Fruit fly (Drosophila melanogaster): Measurements from ENCODE around the gene TwdlD.

Gene TwdlD

DNA sequence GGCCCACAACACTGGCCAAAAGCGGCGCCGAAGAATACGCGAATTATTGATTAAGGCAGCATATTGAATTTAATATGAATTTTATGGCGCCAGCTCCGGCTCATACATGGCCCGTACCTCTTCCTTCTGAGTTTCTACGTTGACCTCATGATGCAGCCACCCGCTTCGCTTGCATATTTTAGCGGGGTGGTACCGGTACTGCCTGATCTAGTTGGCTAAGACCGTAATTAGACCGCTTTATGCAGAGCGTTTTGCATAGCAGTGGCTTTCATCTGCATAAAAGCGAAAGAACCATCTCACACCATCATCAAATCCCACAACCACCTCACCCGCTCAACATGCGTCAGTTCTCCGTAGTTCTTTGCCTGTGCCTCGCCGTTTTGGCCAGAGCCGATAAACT, 10.2 kb upstream of the TwdlD start, which contains the start of gene TwdlJ:
Gene TwdlJ, plus strand, starts transcription at position 301 of the 400 bp plus-strand sequence.
- TF ChIP-seq Dfd (GFP tag; optimal IDR thresholded peaks at IDR 0.05), result no peak
- no peak for TF ChIP-seq Abd-B (GFP tag; optimal IDR thresholded peaks at IDR 0.05)
- TF ChIP-seq Myc (optimal IDR thresholded peaks at IDR 0.05), result no peak

DNA sequence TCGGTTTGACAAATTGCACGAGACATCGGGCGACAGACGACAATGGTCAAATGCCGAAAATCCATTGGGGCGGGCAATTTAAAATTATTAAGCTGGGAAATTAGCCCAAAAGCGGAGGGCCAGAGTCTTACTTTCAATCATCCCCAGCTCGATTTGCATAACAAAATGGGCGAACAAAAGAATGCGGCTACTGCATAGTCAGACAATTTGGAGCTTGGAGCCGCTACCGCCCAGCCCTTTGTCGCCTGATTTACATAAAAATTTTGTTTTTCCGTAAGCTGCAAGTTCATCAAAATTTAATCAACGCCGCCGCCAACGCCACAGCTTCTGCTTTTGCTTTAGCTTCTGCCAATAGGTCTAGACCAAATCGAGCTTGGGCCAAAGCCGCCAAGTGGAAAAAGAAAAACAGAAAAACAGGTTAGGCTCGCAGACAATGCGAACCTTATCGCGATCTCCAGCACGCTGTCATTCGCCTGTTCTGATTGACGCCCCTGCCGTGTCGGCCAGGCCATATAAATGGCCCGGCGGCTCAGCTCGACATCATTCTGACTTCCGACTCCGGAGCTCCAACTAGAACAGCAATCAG, 8.4 kb upstream of the TwdlD start, which contains the start of gene TwdlN:
Gene TwdlN, plus strand, starts transcription at position 536 of the 586 bp plus-strand sequence.
- no peak for TF ChIP-seq CG32264 (GFP tag; optimal IDR thresholded peaks at IDR 0.05)
- TF ChIP-seq Hr78 (GFP tag; optimal IDR thresholded peaks at IDR 0.05), result no peak
- no peak for TF ChIP-seq Mio (GFP tag; optimal IDR thresholded peaks at IDR 0.05)
- TF ChIP-seq Hr83 (GFP tag; optimal IDR thresholded peaks at IDR 0.05; ENCODE audit: poor library complexity, severe bottlenecking), result no peak
- TF ChIP-seq fru (GFP tag; optimal IDR thresholded peaks at IDR 0.05), result no peak
- no peak for TF ChIP-seq foxo (GFP tag; optimal IDR thresholded peaks at IDR 0.05)
- no peak for TF ChIP-seq dl (GFP tag; optimal IDR thresholded peaks at IDR 0.05; ENCODE audit: insufficient read depth in 1 of 2, partially characterized antibody in 2 of 2)
- no peak for TF ChIP-seq pan (optimal IDR thresholded peaks at IDR 0.05)
- no peak for TF ChIP-seq usp (GFP tag; optimal IDR thresholded peaks at IDR 0.05)
- no peak for TF ChIP-seq Myc (optimal IDR thresholded peaks at IDR 0.05)
- no peak for TF ChIP-seq sage (GFP tag; optimal IDR thresholded peaks at IDR 0.05)

DNA sequence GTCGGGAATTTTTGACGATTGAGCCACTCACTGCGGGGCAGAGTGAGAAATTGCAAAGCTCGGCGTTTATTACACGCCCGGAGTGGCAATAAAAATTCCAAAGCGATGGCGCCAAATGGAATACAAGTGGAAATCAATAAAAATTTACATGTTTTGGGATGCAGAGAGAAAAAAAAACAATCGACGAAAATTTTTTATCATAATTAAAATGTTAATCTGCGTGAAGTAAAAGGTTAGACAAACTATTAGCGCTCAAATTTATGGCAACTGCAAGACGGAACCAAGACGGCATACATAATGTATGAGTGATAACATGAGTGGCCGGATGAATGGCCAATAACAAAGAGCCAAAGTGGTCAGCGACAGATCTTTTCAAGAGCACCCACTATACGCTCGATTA, 6.8 kb upstream of the TwdlD start:
- TF ChIP-seq Myc (optimal IDR thresholded peaks at IDR 0.05), result no peak
- TF ChIP-seq CG32264 (GFP tag; optimal IDR thresholded peaks at IDR 0.05), result no peak
- no peak for TF ChIP-seq lola (GFP tag; optimal IDR thresholded peaks at IDR 0.05)
- TF ChIP-seq dmrt93B (GFP tag; optimal IDR thresholded peaks at IDR 0.05), result no peak
- TF ChIP-seq psq (GFP tag; optimal IDR thresholded peaks at IDR 0.05), result no peak
- TF ChIP-seq Vsx2 (GFP tag; optimal IDR thresholded peaks at IDR 0.05; ENCODE audit: partially characterized antibody), result no peak
- no peak for TF ChIP-seq GATAd (GFP tag; optimal IDR thresholded peaks at IDR 0.05)

DNA sequence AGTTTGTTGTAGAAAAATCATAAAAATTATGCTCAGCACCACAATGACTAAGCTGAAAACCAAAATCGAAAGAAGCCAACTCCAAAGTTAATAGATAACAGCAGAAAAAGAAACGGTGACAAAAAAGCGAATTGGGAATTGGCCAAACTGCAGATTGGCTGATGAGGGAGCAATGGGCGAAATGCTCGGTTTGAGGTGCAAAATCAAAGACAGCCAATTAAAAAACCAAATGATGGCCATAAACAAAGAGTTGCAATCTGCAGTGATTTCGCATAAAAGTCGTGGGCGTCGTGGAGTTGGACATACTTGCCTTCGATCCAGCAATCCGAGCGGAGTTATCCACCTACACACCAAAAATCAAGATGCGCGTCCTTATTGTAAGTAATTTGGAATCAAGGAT, 6.4 kb upstream of the TwdlD start, which contains the start of gene TwdlH:
Gene TwdlH, plus strand, starts transcription at position 301 of the 400 bp plus-strand sequence.
- TF ChIP-seq Abd-B (GFP tag; optimal IDR thresholded peaks at IDR 0.05) (no peak), pan (optimal IDR thresholded peaks at IDR 0.05) (no peak)

DNA sequence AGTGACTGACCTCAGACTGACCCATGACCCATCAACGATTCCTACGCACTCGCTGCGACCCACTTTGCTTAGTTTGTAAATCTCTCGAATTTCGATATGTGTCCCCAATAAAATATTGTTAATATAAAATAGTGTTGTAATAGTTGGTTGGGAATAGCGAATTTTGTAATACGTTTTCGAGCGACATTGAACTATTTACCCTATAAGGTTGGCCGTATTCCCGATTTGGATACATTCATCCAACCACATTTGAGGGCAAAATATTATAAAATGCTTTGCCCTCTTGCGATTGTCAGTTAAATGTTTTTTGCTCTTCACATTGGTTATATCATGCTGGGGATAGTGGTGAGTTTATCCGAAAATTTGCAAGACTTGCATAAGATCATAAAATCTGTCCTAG, 5.2 kb upstream of the TwdlD start, which contains the start of gene TwdlR:
Gene TwdlR, plus strand, starts transcription at position 301 of the 400 bp plus-strand sequence.
- no peak for TF ChIP-seq Abd-B (GFP tag; optimal IDR thresholded peaks at IDR 0.05)
- TF ChIP-seq fru (GFP tag; optimal IDR thresholded peaks at IDR 0.05), result no peak
- no peak for TF ChIP-seq CG9705 (GFP tag; optimal IDR thresholded peaks at IDR 0.05)

DNA sequence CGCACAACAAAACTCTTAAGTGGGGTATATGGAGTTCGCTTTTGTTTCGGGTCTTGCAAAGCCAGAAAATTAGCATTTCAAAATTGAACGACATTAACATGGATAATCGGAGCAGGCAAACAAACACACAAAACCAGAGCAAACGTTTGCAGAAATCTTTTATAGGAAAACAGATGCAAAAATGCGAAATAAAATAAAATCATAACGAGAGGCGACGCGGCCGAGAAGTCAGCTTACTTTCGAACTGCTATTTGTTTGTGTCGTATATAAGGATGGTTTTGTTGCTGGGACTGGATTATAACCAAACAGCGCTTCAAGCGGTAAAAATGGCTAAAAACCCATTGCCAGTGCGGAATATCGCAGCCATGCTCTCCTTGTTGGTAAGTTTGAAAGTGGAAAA, 3.4 kb upstream of the TwdlD start, which contains the start of gene TwdlS:
Gene TwdlS, plus strand, starts transcription at position 301 of the 400 bp plus-strand sequence.
- TF ChIP-seq usp (GFP tag; optimal IDR thresholded peaks at IDR 0.05) (no peak), br (GFP tag; optimal IDR thresholded peaks at IDR 0.05) (no peak), Jra (GFP tag; optimal IDR thresholded peaks at IDR 0.05) (no peak), ey (GFP tag; optimal IDR thresholded peaks at IDR 0.05) (no peak), CrebA (GFP tag; optimal IDR thresholded peaks at IDR 0.05; ENCODE audit: borderline replicate concordance) (no peak), HLH106 (tag; optimal IDR thresholded peaks at IDR 0.05) (no peak), tai (GFP tag; optimal IDR thresholded peaks at IDR 0.05) (no peak), lola (GFP tag; optimal IDR thresholded peaks at IDR 0.05) (no peak), Abd-B (GFP tag; optimal IDR thresholded peaks at IDR 0.05) (no peak), rgr (GFP tag; optimal IDR thresholded peaks at IDR 0.05) (no peak), sage (GFP tag; optimal IDR thresholded peaks at IDR 0.05) (no peak), Mio (GFP tag; optimal IDR thresholded peaks at IDR 0.05) (no peak), dl (GFP tag; optimal IDR thresholded peaks at IDR 0.05; ENCODE audit: insufficient read depth in 1 of 2, partially characterized antibody in 2 of 2) (no peak), woc (GFP tag; optimal IDR thresholded peaks at IDR 0.05) (no peak), OdsH (GFP tag; optimal IDR thresholded peaks at IDR 0.05) (no peak), Hnf4 (GFP tag; optimal IDR thresholded peaks at IDR 0.05) (no peak)
